Worm (Caenorhabditis elegans): ENCODE measurements around the gene ergi-3.

ergi-3 gene

DNA sequence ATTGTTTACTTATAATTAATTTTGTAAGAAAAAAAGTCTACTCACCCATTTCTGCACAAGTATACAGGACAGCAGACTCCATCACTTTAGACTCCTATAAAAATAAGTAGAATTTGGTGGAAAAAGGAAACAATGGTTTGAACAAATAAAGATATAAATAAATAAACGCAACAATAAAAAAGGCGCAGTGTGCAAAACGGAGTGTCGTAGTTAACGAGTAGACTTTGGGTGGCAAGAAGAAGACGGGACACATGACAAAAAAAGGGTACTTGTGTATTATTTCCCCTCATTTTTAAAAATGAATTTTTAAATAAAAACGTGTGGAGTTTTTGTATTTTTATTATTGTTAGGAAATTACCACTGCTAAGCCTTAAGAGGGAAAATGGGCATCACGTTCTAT, 30.7 kb upstream of the ergi-3 start, which contains the start of gene F59D12.5 (continued):
- peak; percentile 11 for TF ChIP-seq nhr-20 (tag; optimal IDR thresholded peaks at IDR 0.05)

DNA sequence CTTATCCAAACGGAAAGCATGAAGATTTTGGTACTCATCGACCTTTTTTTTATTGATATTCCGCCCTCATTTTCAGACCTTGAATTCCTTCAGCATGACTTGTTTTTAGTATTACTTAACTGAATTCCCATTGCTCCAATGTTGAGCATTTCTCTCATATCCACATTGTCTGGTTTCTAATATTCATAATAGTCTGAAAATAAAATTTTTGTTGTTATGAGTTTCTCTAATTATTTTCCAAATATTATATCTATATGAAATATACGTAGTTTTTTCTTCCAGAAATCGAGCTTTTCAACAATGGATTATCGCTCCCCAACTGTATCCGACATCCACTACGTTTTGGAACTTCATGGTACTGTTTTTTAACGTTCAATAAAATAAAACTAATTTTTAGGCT, 26.1 kb upstream of the ergi-3 start, which contains the start of gene H08J19.1:
Gene H08J19.1 (plus strand): TSS at position 301 of the 400 bp plus-strand sequence.
- TF ChIP-seq sox-4 (tag; optimal IDR thresholded peaks at IDR 0.05) (no peak), fkh-8 (tag; optimal IDR thresholded peaks at IDR 0.05) (no peak), nhr-76 (tag; optimal IDR thresholded peaks at IDR 0.05) (no peak), nhr-47 (tag; optimal IDR thresholded peaks at IDR 0.05) (no peak), F16B12.6 (tag; optimal IDR thresholded peaks at IDR 0.05) (no peak), ces-1 (GFP tag; optimal IDR thresholded peaks at IDR 0.05) (no peak), C04F5.9 (tag; optimal IDR thresholded peaks at IDR 0.05) (no peak), ztf-4 (tag; optimal IDR thresholded peaks at IDR 0.05) (no peak)

DNA sequence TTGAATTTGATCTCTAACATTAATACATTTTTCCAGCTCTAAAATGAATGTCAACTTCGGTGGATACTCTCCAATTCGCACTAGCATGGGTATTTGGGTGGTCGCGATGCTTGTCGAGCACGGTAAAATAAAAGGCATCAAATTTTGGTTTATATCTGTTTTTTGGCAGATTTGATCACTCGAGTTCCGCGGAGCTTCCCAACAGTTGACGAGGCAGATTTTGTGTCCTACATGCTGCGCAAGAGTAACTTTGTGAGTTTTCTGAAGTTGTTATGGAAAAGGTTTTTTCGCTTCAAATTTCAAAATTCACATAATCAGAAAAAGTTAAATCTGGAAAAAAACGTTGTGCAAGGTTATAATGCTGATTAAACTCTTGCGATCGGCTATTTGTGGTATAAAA, 24.8 kb upstream of the ergi-3 start:
- TF ChIP-seq fkh-8 (tag; optimal IDR thresholded peaks at IDR 0.05) (no peak), lin-15B (tag; optimal IDR thresholded peaks at IDR 0.05) (no peak), mdl-1 (tag; optimal IDR thresholded peaks at IDR 0.05) (no peak), hlh-17 (GFP tag; optimal IDR thresholded peaks at IDR 0.05; ENCODE audit: borderline replicate concordance) (no peak), Y116A8C.19 (tag; optimal IDR thresholded peaks at IDR 0.05; ENCODE audit: borderline replicate concordance) (no peak), fkh-4 (tag; optimal IDR thresholded peaks at IDR 0.05; ENCODE audit: borderline replicate concordance) (no peak), ceh-82 (tag; optimal IDR thresholded peaks at IDR 0.05) (no peak), ceh-63 (GFP tag; optimal IDR thresholded peaks at IDR 0.05) (no peak), ceh-90 (tag; optimal IDR thresholded peaks at IDR 0.05) (no peak)

DNA sequence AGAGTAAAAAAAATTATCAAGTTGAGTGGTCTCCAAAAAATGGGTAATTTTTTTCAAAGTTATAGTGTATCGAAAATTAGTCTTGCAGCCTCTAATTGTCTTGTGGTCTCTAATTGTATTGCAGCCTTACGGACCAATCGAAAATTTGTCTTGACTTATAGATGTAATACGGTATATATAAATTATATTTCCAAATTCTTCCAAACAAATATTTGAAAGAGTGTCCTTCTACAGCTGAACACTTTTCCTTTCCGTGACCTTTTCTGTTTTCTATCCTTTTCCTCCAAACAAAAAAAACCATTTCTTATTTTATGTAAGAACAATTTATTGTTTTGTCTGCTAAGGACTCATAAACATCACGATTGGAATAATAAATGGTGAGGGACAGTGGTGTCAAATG, 24.1 kb upstream of the ergi-3 start, which contains the start of gene K09E9.7:
Gene K09E9.7 (plus strand): TSS at position 301 of the 400 bp plus-strand sequence.
- TF ChIP-seq nhr-85 (tag) (no peak), lin-39 (tag; optimal IDR thresholded peaks at IDR 0.05) (no peak), nhr-28 (tag; optimal IDR thresholded peaks at IDR 0.05) (no peak), tlp-1 (tag; optimal IDR thresholded peaks at IDR 0.05) (no peak), hlh-17 (GFP tag; optimal IDR thresholded peaks at IDR 0.05; ENCODE audit: borderline replicate concordance) (no peak), sptf-1 (tag; optimal IDR thresholded peaks at IDR 0.05) (no peak), zip-4 (GFP tag; optimal IDR thresholded peaks at IDR 0.05) (no peak), ets-5 (GFP tag; IDR thresholded peaks at IDR 0.05) (no peak), rnt-1 (tag; optimal IDR thresholded peaks at IDR 0.05) (no peak), skn-1 (tag; optimal IDR thresholded peaks at IDR 0.05) (no peak), egl-27 (tag; optimal IDR thresholded peaks at IDR 0.05) (no peak), snpc-4 (tag; optimal IDR thresholded peaks at IDR 0.05) (no peak), isw-1 (GFP tag; IDR thresholded peaks at IDR 0.05) (no peak), dsc-1 (tag; optimal IDR thresholded peaks at IDR 0.05) (no peak), nhr-237 (tag; optimal IDR thresholded peaks at IDR 0.05) (no peak)

DNA sequence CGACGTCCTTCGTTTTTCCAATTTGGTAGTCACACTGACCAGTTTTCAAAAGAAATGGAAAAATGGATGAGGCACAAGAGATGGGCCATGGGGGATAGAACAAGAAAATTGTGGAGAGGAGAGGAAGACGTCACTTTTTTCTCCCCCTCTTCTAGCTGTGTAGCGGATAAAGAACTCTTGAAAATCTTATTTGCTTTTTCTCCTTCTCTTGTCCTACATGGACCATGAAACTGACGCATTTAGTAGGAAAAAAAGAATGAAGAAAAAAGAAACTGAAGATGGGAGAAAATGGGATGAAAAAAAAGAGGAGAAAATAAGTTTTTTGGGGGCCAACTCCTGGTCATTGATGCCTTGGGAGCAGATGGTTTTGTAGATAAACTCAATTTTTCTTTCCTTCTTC, 17.4 kb upstream of the ergi-3 start:
- TF ChIP-seq dsc-1 (tag; optimal IDR thresholded peaks at IDR 0.05), result no peak
- TF ChIP-seq mdl-1 (tag; optimal IDR thresholded peaks at IDR 0.05), result no peak
- TF ChIP-seq fkh-10 (GFP tag; optimal IDR thresholded peaks at IDR 0.05), result peak; percentile 81
- no peak for TF ChIP-seq C34B4.2 (tag; optimal IDR thresholded peaks at IDR 0.05)
- no peak for TF ChIP-seq dpl-1 (GFP tag; optimal IDR thresholded peaks at IDR 0.05)
- TF ChIP-seq snu-23 (GFP tag; optimal IDR thresholded peaks at IDR 0.05), result peak; percentile 9
- peak; percentile 1 for TF ChIP-seq lir-3 (tag; optimal IDR thresholded peaks at IDR 0.05; ENCODE audit: poor library complexity)
- no peak for TF ChIP-seq snpc-4 (tag; optimal IDR thresholded peaks at IDR 0.05)
- no peak for TF ChIP-seq lin-13 (GFP tag; optimal IDR thresholded peaks at IDR 0.05)
- TF ChIP-seq lsy-2 (tag; optimal IDR thresholded peaks at IDR 0.05), result peak in 1 of 2 experiments; percentile 34
- TF ChIP-seq ces-1 (GFP tag; optimal IDR thresholded peaks at IDR 0.05), result no peak
- no peak for TF ChIP-seq efl-1 (optimal IDR thresholded peaks at IDR 0.05)
- peak in 1 of 2 experiments; percentile 56 for TF ChIP-seq efl-1 (GFP tag; optimal IDR thresholded peaks at IDR 0.05 in 1 of 2)
- TF ChIP-seq tbx-2 (tag; optimal IDR thresholded peaks at IDR 0.05), result peak; percentile 40
- peak in 1 of 3 experiments; percentile 36 for TF ChIP-seq ceh-82 (tag; optimal IDR thresholded peaks at IDR 0.05)
- peak; percentile 87 for TF ChIP-seq lin-14 (GFP tag; optimal IDR thresholded peaks at IDR 0.05)
- TF ChIP-seq nhr-71 (tag; optimal IDR thresholded peaks at IDR 0.05), result peak; percentile 12
